Worm (Caenorhabditis elegans) whole organism, mixed stage, embryonic: ENCODE measurements around the gene clec-51.

ENCODE experiments used
- M03D4.4 ChIP-seq: sonication (generic microtip); optimal IDR thresholded peaks from 2 replicates; lab custom pipeline; 2017; ENCODE audit warnings: mild to moderate bottlenecking, missing genetic modification characterization, missing compliant biosample characterization
- bed-3 ChIP-seq: fragments of 200-800 bp; sonication (Bioruptor generic); optimal IDR thresholded peaks from 3 replicates; lab custom pipeline; 2018; ENCODE audit warnings: mild to moderate bottlenecking, missing genetic modification characterization, moderate library complexity, missing compliant biosample characterization
- blmp-1 ChIP-seq: fragments of 150-350 bp; optimal IDR thresholded peaks from 2 replicates; lab custom pipeline; 2014; ENCODE audit warnings: missing biosample characterization, missing genetic modification characterization
- ceh-39 ChIP-seq: fragments of 150-350 bp; optimal IDR thresholded peaks from 2 replicates; lab custom pipeline; 2014; ENCODE audit warnings: missing biosample characterization, missing genetic modification characterization
- ceh-43 ChIP-seq: fragments of 200-800 bp; sonication (Bioruptor generic); optimal IDR thresholded peaks from 2 replicates; lab custom pipeline; 2018; ENCODE audit warnings: mild to moderate bottlenecking, missing genetic modification characterization, moderate library complexity, missing compliant biosample characterization
- ceh-83 ChIP-seq: fragments of 200-800 bp; sonication (Bioruptor generic); optimal IDR thresholded peaks from 2 replicates; lab custom pipeline; 2018; ENCODE audit warnings: mild to moderate bottlenecking, missing genetic modification characterization, missing compliant biosample characterization
- ces-1 ChIP-seq: fragments of 150-350 bp; optimal IDR thresholded peaks from 2 replicates; lab custom pipeline; 2014; ENCODE audit warnings: missing biosample characterization, missing genetic modification reagents, missing genetic modification characterization
- drap-1 ChIP-seq: fragments of 200-800 bp; sonication (Bioruptor generic); optimal IDR thresholded peaks from 3 replicates; lab custom pipeline; 2018; ENCODE audit warnings: mild to moderate bottlenecking, missing genetic modification characterization, missing compliant biosample characterization
- elt-3 ChIP-seq: fragments of 150-350 bp; optimal IDR thresholded peaks from 2 replicates; lab custom pipeline; 2014; ENCODE audit warnings: missing biosample characterization, missing genetic modification characterization
- flh-1 ChIP-seq: fragments of 200-800 bp; sonication (Bioruptor generic); optimal IDR thresholded peaks from 2 replicates; lab custom pipeline; 2018; ENCODE audit warnings: mild to moderate bottlenecking, missing genetic modification characterization, moderate library complexity, missing compliant biosample characterization
- hlh-1 ChIP-seq: fragments of 150-350 bp; optimal IDR thresholded peaks from 2 replicates; lab custom pipeline; 2014; ENCODE audit warnings: missing biosample characterization, missing genetic modification reagents, missing genetic modification characterization
- lin-13 ChIP-seq: fragments of 150-350 bp; optimal IDR thresholded peaks from 2 replicates; lab custom pipeline; 2014; ENCODE audit warnings: missing biosample characterization, missing genetic modification characterization
- lin-32 ChIP-seq: fragments of 200-800 bp; sonication (Bioruptor generic); optimal IDR thresholded peaks from 2 replicates; lab custom pipeline; 2018; ENCODE audit warnings: mild to moderate bottlenecking, missing genetic modification characterization, missing compliant biosample characterization
- lsy-2 ChIP-seq: fragments of 150-350 bp; optimal IDR thresholded peaks from 2 replicates; lab custom pipeline; 2014; ENCODE audit warnings: missing biosample characterization, missing genetic modification characterization
- mab-5 ChIP-seq: fragments of 150-350 bp; optimal IDR thresholded peaks from 2 replicates; lab custom pipeline; 2014; ENCODE audit warnings: missing biosample characterization, missing genetic modification characterization
- mep-1 ChIP-seq: fragments of 150-350 bp; optimal IDR thresholded peaks from 2 replicates; lab custom pipeline; 2017; ENCODE audit warnings: missing biosample characterization, missing genetic modification reagents, missing genetic modification characterization, inconsistent platforms
- mls-2 ChIP-seq: sonication (generic microtip); optimal IDR thresholded peaks from 2 replicates; lab custom pipeline; 2016; ENCODE audit warnings: mild to moderate bottlenecking, missing genetic modification characterization, moderate library complexity, missing compliant biosample characterization
- nhr-12 ChIP-seq: fragments of 150-350 bp; optimal IDR thresholded peaks from 2 replicates; lab custom pipeline; 2014; ENCODE audit warnings: missing biosample characterization, missing genetic modification characterization
- nhr-2 ChIP-seq: fragments of 150-350 bp; optimal IDR thresholded peaks from 2 replicates; lab custom pipeline; 2014; ENCODE audit warnings: missing biosample characterization, missing genetic modification characterization
- nhr-237 ChIP-seq: fragments of 150-350 bp; optimal IDR thresholded peaks from 2 replicates; lab custom pipeline; 2014; ENCODE audit warnings: missing biosample characterization, missing genetic modification characterization
- nhr-28 ChIP-seq: fragments of 150-350 bp; optimal IDR thresholded peaks from 2 replicates; lab custom pipeline; 2014; ENCODE audit warnings: missing biosample characterization, missing genetic modification characterization
- nhr-76 ChIP-seq: sonication (generic microtip); optimal IDR thresholded peaks from 2 replicates; lab custom pipeline; 2017; ENCODE audit warnings: missing biosample characterization, missing genetic modification characterization
- pha-4 ChIP-seq: fragments of 150-350 bp; optimal IDR thresholded peaks from 2 replicates; lab custom pipeline; 2018; ENCODE audit warnings: missing biosample characterization, missing genetic modification reagents, missing genetic modification characterization
- sem-2 ChIP-seq: fragments of 200-800 bp; sonication (Bioruptor generic); optimal IDR thresholded peaks from 2 replicates; lab custom pipeline; 2018; ENCODE audit warnings: mild to moderate bottlenecking, missing genetic modification characterization, missing compliant biosample characterization
- snpc-4 ChIP-seq: fragments of 150-350 bp; optimal IDR thresholded peaks from 2 replicates; lab custom pipeline; 2014; ENCODE audit warnings: missing biosample characterization, missing genetic modification characterization
- sptf-1 ChIP-seq: sonication (generic microtip); optimal IDR thresholded peaks from 2 replicates; lab custom pipeline; 2017; ENCODE audit warnings: mild to moderate bottlenecking, missing genetic modification characterization, moderate library complexity, missing compliant biosample characterization
- tbx-8 ChIP-seq: fragments of 200-800 bp; sonication (Bioruptor generic); optimal IDR thresholded peaks from 2 replicates; lab custom pipeline; 2018; ENCODE audit warnings: mild to moderate bottlenecking, missing genetic modification characterization, moderate library complexity, missing compliant biosample characterization
- unc-120 ChIP-seq: sonication (generic microtip); optimal IDR thresholded peaks from 2 replicates; lab custom pipeline; 2017; ENCODE audit warnings: missing genetic modification characterization, missing compliant biosample characterization; ENCODE audit not compliant: poor library complexity, severe bottlenecking
- unc-39 ChIP-seq: fragments of 150-350 bp; optimal IDR thresholded peaks from 2 replicates; lab custom pipeline; 2014; ENCODE audit warnings: missing biosample characterization, missing genetic modification characterization
- unc-62 ChIP-seq: fragments of 150-350 bp; optimal IDR thresholded peaks from 2 replicates; lab custom pipeline; 2014; ENCODE audit warnings: missing biosample characterization, missing genetic modification reagents, missing genetic modification characterization
- ztf-11 ChIP-seq: fragments of 150-350 bp; optimal IDR thresholded peaks from 2 replicates; lab custom pipeline; 2014; ENCODE audit warnings: missing biosample characterization, missing genetic modification characterization

Gene clec-51

ce11 chrIV:8159995-8160394 is 3.6 kb downstream of the clec-51 start:
- TF ChIP-seq bed-3 (GFP tag; lab: Kevin White, UChicago): no peak
- no peak for TF ChIP-seq drap-1 (GFP tag; lab: Kevin White, UChicago)
- TF ChIP-seq flh-1 (GFP tag; lab: Kevin White, UChicago): no peak
- no peak for TF ChIP-seq elt-3 (tag; lab: Kevin White, UChicago)
- no peak for TF ChIP-seq nhr-2
- no peak for TF ChIP-seq sem-2 (GFP tag; lab: Kevin White, UChicago)
- no peak for TF ChIP-seq unc-62 (GFP tag; lab: Kevin White, UChicago)
- no peak for TF ChIP-seq lin-32 (GFP tag; lab: Kevin White, UChicago)
- TF ChIP-seq unc-120 (tag; lab: Kevin White, UChicago): no peak
- TF ChIP-seq nhr-237 (tag; lab: Kevin White, UChicago): no peak
- no peak for TF ChIP-seq snpc-4
- no peak for TF ChIP-seq nhr-28
- TF ChIP-seq mab-5 (tag; lab: Kevin White, UChicago): no peak

ce11 chrIV:8159087-8159486 is 4.5 kb downstream of the clec-51 start, which contains the start of gene faah-1:
Gene faah-1 (plus strand): TSS chrIV:8159387.
- TF ChIP-seq sptf-1 (tag; lab: Kevin White, UChicago) (no peak), bed-3 (GFP tag; lab: Kevin White, UChicago) (no peak), ceh-39 (tag; lab: Kevin White, UChicago) (no peak), unc-120 (tag; lab: Kevin White, UChicago) (no peak), mab-5 (tag; lab: Kevin White, UChicago) (no peak), nhr-2 (no peak), unc-39 (tag; lab: Kevin White, UChicago) (no peak), elt-3 (tag; lab: Kevin White, UChicago) (no peak), lin-32 (GFP tag; lab: Kevin White, UChicago) (no peak), M03D4.4 (no peak), ceh-43 (GFP tag; lab: Kevin White, UChicago) (no peak), ceh-83 (no peak), nhr-237 (tag; lab: Kevin White, UChicago) (no peak), nhr-28 (no peak), nhr-76 (no peak), nhr-12 (no peak), ztf-11 (tag; lab: Kevin White, UChicago) (no peak)

- no peak for TF ChIP-seq lsy-2
- TF ChIP-seq tbx-8: no peak
- TF ChIP-seq bed-3 (GFP tag; lab: Kevin White, UChicago): no peak
- no peak for TF ChIP-seq mab-5 (tag; lab: Kevin White, UChicago)
- TF ChIP-seq mls-2 (tag; lab: Kevin White, UChicago): no peak
- TF ChIP-seq ces-1 (GFP tag; lab: Kevin White, UChicago): no peak
- TF ChIP-seq lin-13 (tag; lab: Kevin White, UChicago): no peak
- TF ChIP-seq M03D4.4: no peak
- no peak for TF ChIP-seq unc-39 (tag; lab: Kevin White, UChicago)
- no peak for TF ChIP-seq flh-1 (GFP tag; lab: Kevin White, UChicago)
Measured at ce11 chrIV:8157161-8157560, 6.4 kb downstream of the clec-51 start, which contains the start of gene B0218.5. Gene B0218.5 (minus strand): TSS chrIV:8157261.

- TF ChIP-seq nhr-237 (tag; lab: Kevin White, UChicago): no peak
- no peak for TF ChIP-seq flh-1 (GFP tag; lab: Kevin White, UChicago)
- TF ChIP-seq mep-1 (tag; lab: Kevin White, UChicago): no peak
- TF ChIP-seq nhr-12: no peak
- no peak for TF ChIP-seq nhr-28
- TF ChIP-seq pha-4 (tag; lab: Kevin White, UChicago): no peak
- no peak for TF ChIP-seq mab-5 (tag; lab: Kevin White, UChicago)
- no peak for TF ChIP-seq ceh-43 (GFP tag; lab: Kevin White, UChicago)
Measured at ce11 chrIV:8154966-8155365, 8.6 kb downstream of the clec-51 start.

ce11 chrIV:8153163-8153562 is 10.4 kb downstream of the clec-51 start:
- TF ChIP-seq hlh-1: no peak

DNA sequence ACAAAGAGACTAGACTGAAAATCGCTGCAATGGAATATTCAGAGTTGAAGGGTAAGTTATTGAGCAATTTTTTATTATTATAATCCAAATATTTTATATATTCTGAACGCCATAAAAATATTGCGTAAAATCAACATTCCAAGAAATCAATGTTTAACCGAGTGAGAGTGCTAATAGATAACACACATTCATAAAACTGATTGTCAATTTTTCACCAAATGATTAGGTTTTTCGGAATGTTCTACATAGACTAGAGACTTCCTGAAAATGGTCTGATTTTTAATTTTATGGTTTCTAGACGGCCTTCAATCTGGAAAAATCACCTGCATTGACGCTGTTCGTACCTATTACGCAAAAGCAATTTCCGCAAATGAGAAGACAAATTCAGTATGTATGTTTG is 10.9 kb downstream of the clec-51 start:
- TF ChIP-seq sem-2 (GFP tag; lab: Kevin White, UChicago): no peak
- TF ChIP-seq nhr-28: no peak
- no peak for TF ChIP-seq snpc-4
- TF ChIP-seq mab-5 (tag; lab: Kevin White, UChicago): no peak
- no peak for TF ChIP-seq nhr-12
- no peak for TF ChIP-seq mls-2 (tag; lab: Kevin White, UChicago)
- TF ChIP-seq lsy-2: no peak
- TF ChIP-seq blmp-1: no peak
- TF ChIP-seq ztf-11 (tag; lab: Kevin White, UChicago): no peak
